Fruit fly (Drosophila melanogaster) whole organism, embryonic: Measurements from ENCODE around the gene CG8677.

Source experiments
- Adf1 ChIP-seq: fragments of 200-800 bp; sonication (Bioruptor generic); IDR thresholded peaks from 2 replicates; pipeline ENCODE4 v1.3.6; 2022; ENCODE audit warnings: missing biosample characterization, missing genetic modification characterization
- Antp ChIP-seq: fragments of 200-800 bp; sonication (Bioruptor generic); optimal IDR thresholded peaks from 3 replicates; lab custom pipeline; 2016; ENCODE audit warnings: missing biosample characterization, missing genetic modification characterization
- Atf6 ChIP-seq: fragments of 200-800 bp; sonication (Bioruptor generic); IDR thresholded peaks from 2 replicates; pipeline ENCODE4 v1.3.6; 2022; ENCODE audit warnings: missing biosample characterization, missing genetic modification characterization
- B-H2 ChIP-seq: fragments of 200-800 bp; sonication (Bioruptor generic); optimal IDR thresholded peaks from 2 replicates; lab custom pipeline; 2018; ENCODE audit warnings: missing biosample characterization, mild to moderate bottlenecking, missing genetic modification characterization
- CG1024 ChIP-seq: fragments of 200-800 bp; sonication (Bioruptor generic); IDR thresholded peaks from 2 replicates; pipeline ENCODE4 v1.3.6; 2022; ENCODE audit warnings: missing biosample characterization, missing genetic modification characterization
- CG12155 ChIP-seq: fragments of 200-800 bp; sonication (Bioruptor generic); optimal IDR thresholded peaks from 3 replicates; lab custom pipeline; 2016; ENCODE audit warnings: missing biosample characterization, missing genetic modification characterization
- CG12659 ChIP-seq: fragments of 200-800 bp; sonication (Bioruptor generic); optimal IDR thresholded peaks from 3 replicates; lab custom pipeline; 2017; ENCODE audit warnings: mild to moderate bottlenecking, missing biosample characterization, missing genetic modification reagents, missing genetic modification characterization
- CG13624 ChIP-seq: fragments of 200-800 bp; sonication (Bioruptor generic); optimal IDR thresholded peaks from 2 replicates; lab custom pipeline; 2016; ENCODE audit warnings: missing biosample characterization, missing genetic modification characterization
- CG13775 ChIP-seq: fragments of 200-800 bp; sonication (Bioruptor generic); optimal IDR thresholded peaks from 3 replicates; lab custom pipeline; 2017; ENCODE audit warnings: missing biosample characterization, mild to moderate bottlenecking, missing genetic modification characterization
- CG15011 ChIP-seq: fragments of 200-800 bp; sonication (Bioruptor generic); optimal IDR thresholded peaks from 3 replicates; lab custom pipeline; 2018; ENCODE audit warnings: missing biosample characterization, mild to moderate bottlenecking, missing genetic modification characterization
- CG15601 ChIP-seq: fragments of 200-800 bp; sonication (Bioruptor generic); optimal IDR thresholded peaks from 3 replicates; lab custom pipeline; 2019; ENCODE audit warnings: missing biosample characterization, mild to moderate bottlenecking, missing genetic modification characterization, moderate library complexity
- CG16813 ChIP-seq: fragments of 200-800 bp; sonication (Bioruptor generic); IDR thresholded peaks from 3 replicates; pipeline ENCODE4 v1.3.6; 2022; ENCODE audit warnings: missing biosample characterization, missing genetic modification characterization; ENCODE audit not compliant: partially characterized antibody
- CG17328 ChIP-seq: fragments of 200-800 bp; sonication (Bioruptor generic); IDR thresholded peaks from 2 replicates; pipeline ENCODE4 v1.3.6; 2022; ENCODE audit warnings: missing biosample characterization, missing genetic modification characterization
- CG18476 ChIP-seq: fragments of 200-800 bp; sonication (Bioruptor generic); optimal IDR thresholded peaks from 2 replicates; lab custom pipeline; 2016; ENCODE audit warnings: missing biosample characterization, mild to moderate bottlenecking, missing genetic modification characterization
- CG31441 ChIP-seq: fragments of 200-800 bp; sonication (Bioruptor generic); IDR thresholded peaks from 2 replicates; pipeline ENCODE4 v1.3.6; 2022; ENCODE audit warnings: missing biosample characterization, missing genetic modification characterization
- CG34422 ChIP-seq: fragments of 200-800 bp; sonication (Bioruptor generic); IDR thresholded peaks from 3 replicates; pipeline ENCODE4 v1.3.6; 2022; ENCODE audit warnings: missing biosample characterization, missing genetic modification characterization
- CG3726 ChIP-seq: fragments of 200-800 bp; sonication (Bioruptor generic); IDR thresholded peaks from 3 replicates; pipeline ENCODE4, ENCODE4 v1.3.6; 2022; ENCODE audit warnings: missing biosample characterization, missing genetic modification characterization
- CG5245 ChIP-seq: fragments of 200-800 bp; sonication (Bioruptor generic); optimal IDR thresholded peaks from 3 replicates; lab custom pipeline; 2016; ENCODE audit warnings: missing biosample characterization, missing genetic modification characterization
- CG7357 ChIP-seq: fragments of 200-800 bp; sonication (Bioruptor generic); IDR thresholded peaks from 3 replicates; pipeline ENCODE4 v1.3.6; 2022; ENCODE audit warnings: missing biosample characterization, missing genetic modification characterization
- CG7963 ChIP-seq: fragments of 200-800 bp; sonication (Bioruptor generic); IDR thresholded peaks from 3 replicates; pipeline ENCODE4 v1.3.6; 2022; ENCODE audit warnings: missing biosample characterization, missing genetic modification characterization; ENCODE audit not compliant: partially characterized antibody
- CG8359 ChIP-seq: fragments of 200-800 bp; sonication (Bioruptor generic); optimal IDR thresholded peaks from 2 replicates; lab custom pipeline; 2017; ENCODE audit warnings: missing biosample characterization, mild to moderate bottlenecking, missing genetic modification characterization, borderline replicate concordance
- E2f2 ChIP-seq: fragments of 200-800 bp; sonication (Bioruptor generic); IDR thresholded peaks from 2 replicates; pipeline ENCODE4 v1.3.6; 2022; ENCODE audit warnings: missing biosample characterization, missing genetic modification characterization
- Ets97D ChIP-seq: fragments of 200-800 bp; sonication (Bioruptor generic); optimal IDR thresholded peaks from 3 replicates; lab custom pipeline; 2016; ENCODE audit warnings: missing biosample characterization, missing genetic modification characterization
- Kr ChIP-seq: fragments of 200-800 bp; sonication (Bioruptor generic); optimal IDR thresholded peaks from 2 replicates; lab custom pipeline; 2017; ENCODE audit warnings: missing biosample characterization, mild to moderate bottlenecking, missing genetic modification characterization
- Lpt ChIP-seq: fragments of >200 bp; optimal IDR thresholded peaks from 2 replicates; lab custom pipeline; 2018; ENCODE audit warnings: missing biosample characterization, missing genetic modification characterization
- MESR4 ChIP-seq: fragments of 200-800 bp; sonication (Bioruptor generic); optimal IDR thresholded peaks from 2 replicates; lab custom pipeline; 2018; ENCODE audit warnings: missing biosample characterization, mild to moderate bottlenecking, missing genetic modification characterization, moderate library complexity
- MTF-1 ChIP-seq: fragments of 200-800 bp; sonication (Bioruptor generic); optimal IDR thresholded peaks from 2 replicates; lab custom pipeline; 2018; ENCODE audit warnings: missing biosample characterization, mild to moderate bottlenecking, missing genetic modification characterization, borderline replicate concordance
- Mad ChIP-seq: fragments of 200-800 bp; sonication (Bioruptor generic); optimal IDR thresholded peaks from 2 replicates; lab custom pipeline; 2016; ENCODE audit warnings: missing biosample characterization, missing genetic modification characterization
- Myb ChIP-seq: fragments of 200-800 bp; sonication (Bioruptor generic); optimal IDR thresholded peaks from 2 replicates; lab custom pipeline; 2016; ENCODE audit warnings: missing biosample characterization, missing genetic modification characterization
- NfI ChIP-seq: fragments of 200-800 bp; sonication (Bioruptor generic); optimal IDR thresholded peaks from 3 replicates; lab custom pipeline; 2018; ENCODE audit warnings: missing biosample characterization, mild to moderate bottlenecking, missing genetic modification characterization, moderate library complexity
- ac ChIP-seq: fragments of 200-800 bp; sonication (Bioruptor generic); optimal IDR thresholded peaks from 3 replicates; lab custom pipeline; 2017; ENCODE audit warnings: missing biosample characterization, mild to moderate bottlenecking, missing genetic modification characterization
- al ChIP-seq: fragments of 200-800 bp; sonication (Bioruptor generic); IDR thresholded peaks from 2 replicates; pipeline ENCODE4 v1.3.6; 2022; ENCODE audit warnings: missing biosample characterization, missing genetic modification characterization
- ash1 ChIP-seq: fragments of 200-800 bp; sonication (Bioruptor generic); optimal IDR thresholded peaks from 2 replicates; lab custom pipeline; 2018; ENCODE audit warnings: missing biosample characterization, mild to moderate bottlenecking, missing genetic modification characterization
- btn ChIP-seq: fragments of 200-800 bp; sonication (Bioruptor generic); optimal IDR thresholded peaks from 2 replicates; lab custom pipeline; 2016; ENCODE audit warnings: missing biosample characterization, missing genetic modification characterization
- dan ChIP-seq: fragments of 200-800 bp; sonication (Bioruptor generic); IDR thresholded peaks from 2 replicates; pipeline ENCODE4 v1.3.6; 2022; ENCODE audit warnings: missing biosample characterization, missing genetic modification characterization
- dmrt11E ChIP-seq: fragments of 200-800 bp; sonication (Bioruptor generic); optimal IDR thresholded peaks from 3 replicates; lab custom pipeline; 2018; ENCODE audit warnings: missing biosample characterization, mild to moderate bottlenecking, missing genetic modification characterization, moderate library complexity
- dysf ChIP-seq: fragments of 200-800 bp; sonication (Bioruptor generic); IDR thresholded peaks from 3 replicates; pipeline ENCODE4 v1.3.6; 2022; ENCODE audit warnings: missing biosample characterization, missing genetic modification characterization
- eve ChIP-seq, 2 experiments: fragments of >200 bp; optimal IDR thresholded peaks; 2 replicates each; lab custom pipeline; 2017; ENCODE audit warnings: missing biosample characterization in 2 of 2, missing genetic modification characterization in 2 of 2
- eyg ChIP-seq: fragments of 200-800 bp; sonication (Bioruptor generic); optimal IDR thresholded peaks from 3 replicates; lab custom pipeline; 2016; ENCODE audit warnings: missing biosample characterization, missing genetic modification characterization
- fd96Cb ChIP-seq: fragments of 200-800 bp; sonication (Bioruptor generic); optimal IDR thresholded peaks from 2 replicates; lab custom pipeline; 2018; ENCODE audit warnings: missing biosample characterization, mild to moderate bottlenecking, missing genetic modification characterization, moderate library complexity
- gsb ChIP-seq: fragments of 200-800 bp; sonication (Bioruptor generic); IDR thresholded peaks from 2 replicates; pipeline ENCODE4 v1.3.6; 2022; ENCODE audit warnings: missing biosample characterization, missing genetic modification characterization
- ken ChIP-seq: fragments of 200-800 bp; sonication (Bioruptor generic); IDR thresholded peaks from 3 replicates; pipeline ENCODE4 v1.3.6; 2022; ENCODE audit warnings: missing biosample characterization, missing genetic modification characterization
- kni ChIP-seq: fragments of 200-800 bp; sonication (Bioruptor generic); optimal IDR thresholded peaks from 3 replicates; lab custom pipeline; 2017; ENCODE audit warnings: mild to moderate bottlenecking, missing biosample characterization, missing genetic modification reagents, missing genetic modification characterization
- nom ChIP-seq: fragments of 200-800 bp; sonication (Bioruptor generic); optimal IDR thresholded peaks from 2 replicates; lab custom pipeline; 2017; ENCODE audit warnings: missing biosample characterization, missing genetic modification characterization, mild to moderate bottlenecking, moderate library complexity, missing genetic modification reagents
- ranshi ChIP-seq: fragments of 200-800 bp; sonication (Bioruptor generic); IDR thresholded peaks from 2 replicates; pipeline ENCODE4 v1.3.6; 2022; ENCODE audit warnings: missing biosample characterization, missing genetic modification characterization
- sna ChIP-seq: fragments of 200-800 bp; sonication (Bioruptor generic); IDR thresholded peaks from 2 replicates; pipeline ENCODE4 v1.3.6; 2022; ENCODE audit warnings: missing biosample characterization, missing genetic modification characterization; ENCODE audit not compliant: partially characterized antibody
- tgo ChIP-seq: fragments of 200-800 bp; sonication (Bioruptor generic); IDR thresholded peaks from 3 replicates; pipeline ENCODE4 v1.3.6; 2022; ENCODE audit warnings: missing biosample characterization, missing genetic modification characterization
- tio ChIP-seq: fragments of 200-800 bp; sonication (Bioruptor generic); optimal IDR thresholded peaks from 2 replicates; lab custom pipeline; 2017; ENCODE audit warnings: missing biosample characterization, missing genetic modification characterization, inconsistent platforms
- toy ChIP-seq: fragments of 200-800 bp; sonication (Bioruptor generic); IDR thresholded peaks from 2 replicates; pipeline ENCODE4 v1.3.6; 2022; ENCODE audit warnings: missing biosample characterization, missing genetic modification characterization
- twi ChIP-seq: fragments of 200-800 bp; optimal IDR thresholded peaks from 2 replicates; lab custom pipeline; 2019; ENCODE audit warnings: missing biosample characterization, mild to moderate bottlenecking, missing genetic modification characterization, moderate library complexity

The CG8677 gene

dm6 chr2L:21250519-21251336 lies 29.6 kb downstream of the CG8677 start (continued):
- TF ChIP-seq sna (GFP tag; lab: Robert Waterston, UW) (peak; percentile 35; the same call in 1 of the 2 replicates), CG12155 (peak; percentile 72), MTF-1 (GFP tag; lab: Kevin White, UChicago) (no peak), CG13624 (GFP tag; lab: Kevin White, UChicago) (peak; percentile 41), nom (GFP tag; lab: Kevin White, UChicago) (peak; percentile 49), Kr (GFP tag; lab: Kevin White, UChicago) (no peak), ac (GFP tag; lab: Kevin White, UChicago) (no peak), tio (GFP tag; lab: Kevin White, UChicago) (no peak), Ets97D (no peak), CG1024 (GFP tag; lab: Robert Waterston, UW) (no peak), Mad (no peak), tgo (GFP tag; lab: Robert Waterston, UW) (no peak), CG13775 (GFP tag; lab: Kevin White, UChicago) (no peak), CG15601 (tag; lab: Kevin White, UChicago) (no peak), Atf6 (GFP tag; lab: Robert Waterston, UW) (no peak), kni (GFP tag; lab: Kevin White, UChicago) (peak; percentile 76), ranshi (GFP tag; lab: Robert Waterston, UW) (no peak), Antp (no peak), ken (GFP tag; lab: Robert Waterston, UW) (no peak), CG8359 (GFP tag; lab: Kevin White, UChicago) (no peak), CG7963 (GFP tag; lab: Robert Waterston, UW) (no peak), CG5245 (GFP tag; lab: Kevin White, UChicago) (no peak), CG3726 (GFP tag; lab: Robert Waterston, UW) (no peak), CG17328 (GFP tag; lab: Robert Waterston, UW) (no peak), Adf1 (GFP tag; lab: Robert Waterston, UW) (peak; percentile 88), dan (GFP tag; lab: Robert Waterston, UW) (no peak), CG31441 (GFP tag; lab: Robert Waterston, UW) (no peak), al (no peak), dysf (GFP tag; lab: Robert Waterston, UW) (no peak), CG18476 (GFP tag; lab: Kevin White, UChicago) (no peak), twi (tag; lab: Kevin White, UChicago) (peak; percentile 11), eve (GFP tag; optimal IDR thresholded peaks at IDR 0.05; lab: Kevin White, UChicago) (no peak), Lpt (no peak), dmrt11E (tag; lab: Kevin White, UChicago) (no peak), Myb (no peak), toy (GFP tag; lab: Robert Waterston, UW) (no peak), CG12659 (GFP tag; lab: Kevin White, UChicago) (no peak), ash1 (GFP tag; lab: Kevin White, UChicago) (no peak), B-H2 (GFP tag; lab: Kevin White, UChicago) (no peak), fd96Cb (tag; lab: Kevin White, UChicago) (no peak), E2f2 (peak; percentile 36; the same call in 1 of the 2 replicates), CG34422 (GFP tag; lab: Robert Waterston, UW) (no peak), eyg (GFP tag; lab: Kevin White, UChicago) (no peak), MESR4 (GFP tag; lab: Kevin White, UChicago) (no peak), CG7357 (GFP tag; lab: Robert Waterston, UW) (no peak), CG15011 (GFP tag; lab: Kevin White, UChicago) (no peak), CG16813 (GFP tag; lab: Robert Waterston, UW) (no peak), btn (GFP tag; lab: Kevin White, UChicago) (no peak), gsb (GFP tag; lab: Robert Waterston, UW) (no peak), NfI (GFP tag; lab: Kevin White, UChicago) (no peak)
